Worm (Caenorhabditis elegans): ENCODE measurements around the gene bcas-2.

ce11 chrIII:6280070-6280596 is 34.5 kb upstream of the bcas-2 start, which contains the start of gene hmg-1.2:
- TF ChIP-seq nfya-1 (tag; optimal IDR thresholded peaks at IDR 0.05; ENCODE audit: insufficient read depth) (peak; percentile 89), elt-1 (tag; optimal IDR thresholded peaks at IDR 0.05) (peak; percentile 49), elt-3 (tag; optimal IDR thresholded peaks at IDR 0.05) (peak in 1 of 3 experiments; percentile 44), nhr-237 (tag; optimal IDR thresholded peaks at IDR 0.05) (no peak), elt-2 (tag; optimal IDR thresholded peaks at IDR 0.05) (peak; percentile 66), lin-15B (tag; optimal IDR thresholded peaks at IDR 0.05) (peak; percentile 48), fkh-10 (GFP tag; optimal IDR thresholded peaks at IDR 0.05) (no peak), skn-1 (tag; optimal IDR thresholded peaks at IDR 0.05) (no peak), nhr-25 (tag; optimal IDR thresholded peaks at IDR 0.05) (peak; percentile 87), ceh-28 (tag; optimal IDR thresholded peaks at IDR 0.05) (peak; percentile 76), lin-39 (tag; optimal IDR thresholded peaks at IDR 0.05) (peak; percentile 70), ceh-82 (tag; optimal IDR thresholded peaks at IDR 0.05) (no peak)
